Worm (Caenorhabditis elegans): Measurements from ENCODE around the gene T16G1.9.

The T16G1.9 gene

DNA sequence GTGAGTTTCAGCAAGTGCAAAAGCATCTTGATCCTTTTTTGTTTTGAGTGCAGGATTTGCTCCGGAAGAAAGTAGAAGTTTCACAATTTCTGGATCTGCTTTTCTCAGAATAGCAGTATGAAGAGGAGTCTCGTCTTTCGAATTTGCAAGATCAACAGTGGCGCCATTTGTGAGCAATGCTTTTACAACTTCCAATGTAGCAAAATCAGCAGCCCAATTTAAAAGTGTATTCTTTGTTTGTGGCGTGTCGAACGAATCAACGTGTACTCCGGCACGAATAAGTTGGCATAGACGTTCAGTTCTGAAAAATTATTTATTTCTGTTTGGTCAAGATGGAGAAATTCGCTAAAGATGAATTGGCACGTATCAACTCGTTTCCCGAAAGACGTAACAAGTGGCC, 1.1 kb downstream of the T16G1.9 start, which contains the start of gene T16G1.13:
T16G1.13 (plus strand) TSS at position 301 of the 400 bp plus-strand sequence.
- TF ChIP-seq ztf-23 (GFP tag; IDR thresholded peaks at IDR 0.05): no peak
- TF ChIP-seq klf-2 (GFP tag; conservative IDR thresholded peaks at IDR 0.05): no peak
- no peak for TF ChIP-seq ref-1 (GFP tag; conservative IDR thresholded peaks at IDR 0.05)
- no peak for TF ChIP-seq flt-1 (GFP tag; IDR thresholded peaks at IDR 0.05)
- TF ChIP-seq ztf-29 (GFP tag; IDR thresholded peaks at IDR 0.05): no peak
- TF ChIP-seq med-1 (GFP tag; optimal IDR thresholded peaks at IDR 0.05; ENCODE audit: insufficient read depth): no peak
- TF ChIP-seq tab-1 (GFP tag; IDR thresholded peaks at IDR 0.05): no peak
- no peak for TF ChIP-seq T22C8.4 (GFP tag; IDR thresholded peaks at IDR 0.05)
- no peak for TF ChIP-seq cog-1 (tag; optimal IDR thresholded peaks at IDR 0.05)

DNA sequence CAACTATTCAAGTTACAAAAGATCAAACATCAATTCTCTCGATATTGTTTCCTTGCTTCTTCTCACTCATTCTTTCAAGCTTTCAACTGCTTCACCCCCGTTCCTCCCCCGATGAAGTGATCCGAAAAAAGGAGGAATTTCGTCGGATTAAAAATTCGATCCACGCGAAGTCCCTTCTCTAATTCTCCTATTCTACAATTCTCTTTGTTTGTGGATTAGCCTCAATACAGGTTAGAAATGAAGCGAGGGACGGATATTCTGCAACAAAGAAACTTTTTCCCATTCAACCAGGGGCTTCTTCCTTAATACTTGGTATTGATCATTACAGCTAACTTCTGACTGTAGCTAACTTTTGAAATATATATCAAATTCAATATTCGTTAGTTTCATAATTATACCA, 5.9 kb downstream of the T16G1.9 start, which contains the start of gene grl-2:
grl-2 (plus strand) TSS at position 301 of the 400 bp plus-strand sequence.
- TF ChIP-seq ztf-29 (GFP tag; IDR thresholded peaks at IDR 0.05): no peak
- no peak for TF ChIP-seq ztf-23 (GFP tag; IDR thresholded peaks at IDR 0.05)
- TF ChIP-seq med-1 (GFP tag; optimal IDR thresholded peaks at IDR 0.05; ENCODE audit: insufficient read depth): no peak
- TF ChIP-seq ref-1 (GFP tag; conservative IDR thresholded peaks at IDR 0.05): no peak
- no peak for TF ChIP-seq tab-1 (GFP tag; IDR thresholded peaks at IDR 0.05)
- no peak for TF ChIP-seq flt-1 (GFP tag; IDR thresholded peaks at IDR 0.05)
- no peak for TF ChIP-seq cog-1 (tag; optimal IDR thresholded peaks at IDR 0.05)
- TF ChIP-seq T22C8.4 (GFP tag; IDR thresholded peaks at IDR 0.05): no peak
- TF ChIP-seq klf-2 (GFP tag; conservative IDR thresholded peaks at IDR 0.05): no peak

DNA sequence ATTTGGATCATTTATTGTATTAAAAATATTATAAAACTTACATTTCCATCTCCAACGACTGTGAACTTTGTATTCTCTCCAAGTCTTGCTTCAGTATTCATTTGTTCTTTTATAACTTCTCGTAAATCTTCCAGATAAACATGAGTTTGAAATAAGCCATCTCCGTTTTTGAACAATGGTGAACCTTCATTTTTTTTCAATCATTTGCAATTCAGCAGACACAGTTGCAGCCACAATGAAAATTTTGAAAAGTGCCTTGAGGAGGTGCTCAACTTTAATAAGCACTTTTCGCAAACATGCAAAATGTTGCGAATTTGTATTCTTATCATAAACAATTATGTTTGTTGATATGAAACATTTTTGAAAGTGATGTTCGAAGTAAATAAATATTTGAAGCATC, 6.4 kb downstream of the T16G1.9 start, which contains the start of gene T16G1.3:
T16G1.3 (minus strand) TSS at position 101 of the 400 bp plus-strand sequence.
- TF ChIP-seq ztf-23 (GFP tag; IDR thresholded peaks at IDR 0.05) (no peak), cog-1 (tag; optimal IDR thresholded peaks at IDR 0.05) (no peak), ref-1 (GFP tag; conservative IDR thresholded peaks at IDR 0.05) (no peak), flt-1 (GFP tag; IDR thresholded peaks at IDR 0.05) (no peak), tab-1 (GFP tag; IDR thresholded peaks at IDR 0.05) (no peak), klf-2 (GFP tag; conservative IDR thresholded peaks at IDR 0.05) (no peak), ztf-29 (GFP tag; IDR thresholded peaks at IDR 0.05) (no peak), med-1 (GFP tag; optimal IDR thresholded peaks at IDR 0.05; ENCODE audit: insufficient read depth) (no peak), T22C8.4 (GFP tag; IDR thresholded peaks at IDR 0.05) (no peak)

DNA sequence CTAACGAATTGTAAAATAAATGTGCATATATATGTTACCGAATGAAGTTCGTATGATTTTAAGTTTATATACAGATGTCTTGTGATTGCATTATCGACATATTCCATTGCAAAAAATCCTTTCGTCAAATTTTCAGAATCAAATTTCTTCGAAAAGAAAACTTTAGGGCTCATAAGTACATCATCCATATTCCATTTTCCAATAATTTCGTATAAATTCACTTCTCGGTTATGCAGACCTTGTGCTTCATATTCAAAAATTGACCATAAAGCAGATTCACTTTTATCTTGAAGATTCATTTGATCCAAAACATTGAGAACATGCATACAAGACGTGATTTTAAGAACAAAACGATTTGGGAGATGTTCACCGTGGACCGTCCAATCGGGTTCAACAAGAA, 7.3 kb downstream of the T16G1.9 start:
- no peak for TF ChIP-seq ztf-29 (GFP tag; IDR thresholded peaks at IDR 0.05)
- TF ChIP-seq T22C8.4 (GFP tag; IDR thresholded peaks at IDR 0.05): no peak

DNA sequence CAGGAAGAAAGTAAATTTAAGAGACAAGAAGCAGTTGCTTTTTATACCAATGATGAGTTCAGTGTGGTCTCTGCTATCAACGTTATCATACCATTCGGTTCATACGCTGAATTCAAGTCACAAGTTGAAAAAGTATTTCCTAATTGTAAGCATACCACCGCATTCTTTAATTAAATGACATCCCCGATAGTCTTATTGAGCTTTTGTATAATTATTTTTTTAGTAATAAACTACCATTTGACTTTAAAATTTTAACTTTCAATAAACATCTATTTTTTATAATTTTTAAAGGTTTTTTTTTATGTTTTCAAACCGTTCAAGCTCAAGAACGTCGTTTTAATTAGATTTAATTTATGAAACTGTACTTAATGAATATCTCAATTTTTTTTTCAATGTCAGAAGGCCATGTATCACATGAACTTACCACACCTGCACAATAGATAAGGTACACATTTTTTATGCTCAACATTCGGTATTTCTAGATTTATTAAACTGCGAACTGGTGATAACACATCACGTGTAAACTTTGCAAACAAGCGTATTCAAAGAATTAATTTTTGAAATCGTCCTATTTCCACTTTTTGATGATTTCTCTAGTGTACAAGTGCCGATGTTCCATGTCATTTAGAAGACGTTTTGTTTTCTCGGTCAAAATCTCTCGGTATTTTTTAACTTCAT, 8.7 kb downstream of the T16G1.9 start, which contains the start of gene T16G1.4:
T16G1.4 (minus strand) TSS at position 51 of the 678 bp plus-strand sequence.
- TF ChIP-seq T22C8.4 (GFP tag; IDR thresholded peaks at IDR 0.05) (no peak), ref-1 (GFP tag; conservative IDR thresholded peaks at IDR 0.05) (no peak), med-1 (GFP tag; optimal IDR thresholded peaks at IDR 0.05; ENCODE audit: insufficient read depth) (no peak), flt-1 (GFP tag; IDR thresholded peaks at IDR 0.05) (no peak), klf-2 (GFP tag; conservative IDR thresholded peaks at IDR 0.05) (no peak), tab-1 (GFP tag; IDR thresholded peaks at IDR 0.05) (no peak), ztf-23 (GFP tag; IDR thresholded peaks at IDR 0.05) (no peak), ztf-29 (GFP tag; IDR thresholded peaks at IDR 0.05) (no peak), cog-1 (tag; optimal IDR thresholded peaks at IDR 0.05) (no peak)

DNA sequence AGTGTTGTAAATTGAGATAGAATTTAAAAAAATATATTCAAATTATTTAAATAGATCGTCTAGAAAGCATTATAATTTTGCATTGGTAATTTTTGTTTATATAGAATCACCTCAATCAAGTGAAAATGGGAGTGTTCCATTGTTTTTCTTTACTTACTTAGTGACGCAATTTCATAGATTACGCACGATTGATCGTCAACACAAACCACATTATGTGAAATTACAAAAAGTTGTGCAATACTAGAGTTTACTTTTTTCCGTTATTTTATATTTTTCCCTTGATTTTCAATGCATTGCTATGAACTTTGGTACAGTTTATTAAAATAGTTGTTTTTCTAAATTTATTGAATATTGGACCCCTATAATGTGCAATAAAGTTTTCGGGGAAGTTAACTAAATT, 11.2 kb downstream of the T16G1.9 start, which contains the start of gene T16G1.5:
T16G1.5 (minus strand) TSS at position 119 of the 400 bp plus-strand sequence.
- no peak for TF ChIP-seq cog-1 (tag; optimal IDR thresholded peaks at IDR 0.05)
- no peak for TF ChIP-seq klf-2 (GFP tag; conservative IDR thresholded peaks at IDR 0.05)
- no peak for TF ChIP-seq T22C8.4 (GFP tag; IDR thresholded peaks at IDR 0.05)
- TF ChIP-seq tab-1 (GFP tag; IDR thresholded peaks at IDR 0.05): no peak
- no peak for TF ChIP-seq ref-1 (GFP tag; conservative IDR thresholded peaks at IDR 0.05)
- no peak for TF ChIP-seq flt-1 (GFP tag; IDR thresholded peaks at IDR 0.05)
- no peak for TF ChIP-seq ztf-29 (GFP tag; IDR thresholded peaks at IDR 0.05)

DNA sequence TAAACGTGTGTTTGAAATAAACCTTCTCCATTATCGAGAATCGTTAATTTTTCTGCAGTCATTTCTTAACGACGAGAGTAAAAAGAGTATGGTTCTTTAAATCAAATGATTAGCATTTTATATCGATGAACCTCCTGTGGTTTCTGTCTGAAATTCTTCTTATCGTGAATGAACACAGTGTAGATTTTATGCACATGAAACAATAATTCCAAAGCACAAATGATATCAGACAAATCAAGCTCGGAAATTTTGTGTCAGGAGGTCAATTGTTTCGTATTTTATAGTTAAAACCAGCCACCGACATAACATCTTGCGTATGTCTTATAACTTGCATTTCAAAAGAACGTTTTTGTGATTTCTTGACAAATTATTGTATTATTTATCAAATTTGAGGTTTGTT, 13.6 kb downstream of the T16G1.9 start, which contains the start of gene T16G1.6:
T16G1.6 (minus strand) TSS at position 77 of the 400 bp plus-strand sequence.
- TF ChIP-seq ztf-29 (GFP tag; IDR thresholded peaks at IDR 0.05) (no peak), ztf-23 (GFP tag; IDR thresholded peaks at IDR 0.05) (no peak)

DNA sequence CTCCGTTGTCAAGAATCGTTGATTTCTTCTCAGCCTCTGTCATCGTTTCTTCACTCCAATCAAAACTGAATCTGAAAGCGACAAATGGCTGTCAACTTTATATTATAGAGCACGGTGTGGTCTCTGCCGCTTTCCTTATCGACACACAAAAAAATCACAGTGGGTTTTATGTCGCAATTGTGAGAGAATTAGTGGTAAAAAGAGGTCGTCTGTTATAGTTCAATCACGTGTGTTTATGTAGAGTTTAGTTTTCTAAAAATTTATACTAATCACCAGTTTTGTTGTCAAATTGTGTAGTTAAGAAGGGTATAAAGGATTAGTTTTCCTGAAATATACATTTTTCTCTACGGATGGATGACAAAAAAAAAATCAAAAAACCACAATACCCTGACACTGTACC, 15.7 kb downstream of the T16G1.9 start, which contains the start of gene T16G1.7:
T16G1.7 (minus strand) TSS at position 137 of the 400 bp plus-strand sequence.
- no peak for TF ChIP-seq T22C8.4 (GFP tag; IDR thresholded peaks at IDR 0.05)
- TF ChIP-seq ztf-23 (GFP tag; IDR thresholded peaks at IDR 0.05): no peak
- TF ChIP-seq klf-2 (GFP tag; conservative IDR thresholded peaks at IDR 0.05): no peak
- TF ChIP-seq flt-1 (GFP tag; IDR thresholded peaks at IDR 0.05): no peak
- no peak for TF ChIP-seq med-1 (GFP tag; optimal IDR thresholded peaks at IDR 0.05; ENCODE audit: insufficient read depth)
- TF ChIP-seq ref-1 (GFP tag; conservative IDR thresholded peaks at IDR 0.05): no peak
- TF ChIP-seq tab-1 (GFP tag; IDR thresholded peaks at IDR 0.05): no peak
- TF ChIP-seq ztf-29 (GFP tag; IDR thresholded peaks at IDR 0.05): no peak
- no peak for TF ChIP-seq cog-1 (tag; optimal IDR thresholded peaks at IDR 0.05)

DNA sequence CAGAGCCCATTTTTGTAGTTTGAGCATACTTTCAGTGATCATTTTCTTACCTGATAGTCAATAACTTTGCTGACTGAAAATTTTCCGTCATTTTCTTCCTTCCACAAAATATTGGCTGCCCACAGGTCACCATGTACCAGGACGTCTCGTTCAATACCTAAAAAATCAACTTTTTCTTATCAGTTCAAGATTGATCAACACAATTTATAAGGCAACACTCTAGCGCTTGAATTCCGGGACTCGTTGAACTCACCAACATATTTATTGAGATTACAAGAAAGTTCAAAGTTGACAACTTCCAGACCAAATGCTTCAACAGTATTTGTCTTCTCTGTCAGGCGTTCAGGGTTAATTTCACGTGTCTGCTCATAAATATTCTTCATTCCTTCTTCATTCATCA, 17.0 kb downstream of the T16G1.9 start:
- TF ChIP-seq klf-2 (GFP tag; conservative IDR thresholded peaks at IDR 0.05) (no peak), cog-1 (tag; optimal IDR thresholded peaks at IDR 0.05) (no peak), ztf-29 (GFP tag; IDR thresholded peaks at IDR 0.05) (no peak), med-1 (GFP tag; optimal IDR thresholded peaks at IDR 0.05; ENCODE audit: insufficient read depth) (no peak), tab-1 (GFP tag; IDR thresholded peaks at IDR 0.05) (no peak), flt-1 (GFP tag; IDR thresholded peaks at IDR 0.05) (no peak)
